Worm (Caenorhabditis elegans): ENCODE measurements around the gene ttr-26.

ttr-26 gene

DNA sequence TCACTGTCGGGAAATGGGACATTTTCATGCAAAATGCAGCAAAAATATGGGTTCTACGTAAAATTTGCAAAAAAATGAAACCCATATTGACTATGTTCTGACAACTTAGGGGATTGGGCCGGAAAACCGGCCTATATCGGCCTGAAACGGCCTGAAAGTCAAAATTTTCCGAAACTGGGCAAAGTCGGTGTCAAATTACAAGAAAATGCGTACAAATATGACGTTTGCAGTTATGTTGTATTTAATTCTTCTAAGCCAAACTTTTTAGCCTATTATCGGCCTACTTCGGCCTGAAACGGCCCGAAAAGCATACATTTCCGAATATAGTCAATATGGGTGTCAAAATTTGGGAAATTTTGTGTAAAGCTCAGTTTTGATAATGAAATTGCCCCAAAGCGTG, 48.2 kb downstream of the ttr-26 start:
- TF ChIP-seq mml-1 (tag; optimal IDR thresholded peaks at IDR 0.05) (no peak), egl-5 (tag; optimal IDR thresholded peaks at IDR 0.05) (no peak), ztf-11 (tag; optimal IDR thresholded peaks at IDR 0.05) (no peak), pqm-1 (tag; optimal IDR thresholded peaks at IDR 0.05) (no peak), nhr-12 (tag; optimal IDR thresholded peaks at IDR 0.05) (no peak), ceh-28 (tag; optimal IDR thresholded peaks at IDR 0.05) (no peak), nhr-77 (tag; optimal IDR thresholded peaks at IDR 0.05) (no peak), zag-1 (tag; optimal IDR thresholded peaks at IDR 0.05) (no peak), tbx-2 (tag; optimal IDR thresholded peaks at IDR 0.05) (no peak), ceh-16 (tag; optimal IDR thresholded peaks at IDR 0.05) (no peak), elt-1 (tag; optimal IDR thresholded peaks at IDR 0.05) (no peak), aly-2 (tag; optimal IDR thresholded peaks at IDR 0.05) (no peak), lin-15B (tag; optimal IDR thresholded peaks at IDR 0.05) (no peak), eor-1 (tag; optimal IDR thresholded peaks at IDR 0.05) (no peak)

Data from whole organism, L3 larva.